Worm (Caenorhabditis elegans) whole organism, early embryonic: ENCODE measurements around the gene Y110A2AL.5.

ENCODE experiments used
- B0310.2 ChIP-seq: sonication (generic microtip); optimal IDR thresholded peaks from 2 replicates; lab custom pipeline; 2016; ENCODE audit warnings: mild to moderate bottlenecking, missing genetic modification characterization, missing compliant biosample characterization
- F13C5.2 ChIP-seq: sonication (generic microtip); optimal IDR thresholded peaks from 2 replicates; lab custom pipeline; 2017; ENCODE audit warnings: mild to moderate bottlenecking, missing genetic modification characterization, inconsistent platforms, missing compliant biosample characterization
- aly-1 ChIP-seq: sonication (generic microtip); optimal IDR thresholded peaks from 2 replicates; lab custom pipeline; 2016; ENCODE audit warnings: missing genetic modification characterization, missing compliant biosample characterization
- ama-1 ChIP-seq: fragments of 150-350 bp; optimal IDR thresholded peaks from 2 replicates; lab custom pipeline; 2014
- ceh-13 ChIP-seq: fragments of 200-800 bp; sonication (Bioruptor generic); optimal IDR thresholded peaks from 2 replicates; lab custom pipeline; 2018; ENCODE audit warnings: mild to moderate bottlenecking, missing genetic modification characterization, missing compliant biosample characterization
- ceh-36 ChIP-seq: sonication (generic microtip); optimal IDR thresholded peaks from 2 replicates; lab custom pipeline; 2016; ENCODE audit warnings: missing genetic modification characterization, inconsistent platforms, missing compliant biosample characterization
- ets-7 ChIP-seq: sonication (generic microtip); optimal IDR thresholded peaks from 2 replicates; lab custom pipeline; 2016; ENCODE audit warnings: missing genotype, missing genetic modification characterization, missing compliant biosample characterization
- flt-1 ChIP-seq: fragments of 200-800 bp; sonication (Bioruptor generic); IDR thresholded peaks from 2 replicates; pipeline ENCODE4 v1.3.6; 2022; ENCODE audit warnings: missing genetic modification characterization, missing compliant biosample characterization
- hmbx-1 ChIP-seq: sonication (generic microtip); optimal IDR thresholded peaks from 2 replicates; lab custom pipeline; 2016; ENCODE audit warnings: mild to moderate bottlenecking, missing genetic modification characterization, missing compliant biosample characterization
- hmg-4 ChIP-seq: fragments of 200-800 bp; sonication (Bioruptor generic); optimal IDR thresholded peaks from 2 replicates; lab custom pipeline; 2018; ENCODE audit warnings: mild to moderate bottlenecking, missing genetic modification characterization, missing compliant biosample characterization
- hnd-1 ChIP-seq: sonication (generic microtip); optimal IDR thresholded peaks from 2 replicates; lab custom pipeline; 2016; ENCODE audit warnings: missing genetic modification characterization, missing compliant biosample characterization
- pes-1 ChIP-seq: fragments of 200-800 bp; sonication (Bioruptor generic); IDR thresholded peaks from 2 replicates; pipeline ENCODE4 v1.3.6; 2022; ENCODE audit warnings: missing genetic modification reagents, missing genetic modification characterization, missing compliant biosample characterization
- scrt-1 ChIP-seq: fragments of 200-800 bp; sonication (Bioruptor generic); IDR thresholded peaks from 2 replicates; pipeline ENCODE4 v1.3.6; 2022; ENCODE audit warnings: missing genetic modification characterization, missing compliant biosample characterization
- sea-1 ChIP-seq: fragments of 200-800 bp; sonication (Bioruptor generic); conservative IDR thresholded peaks from 2 replicates; pipeline ENCODE4 v1.3.6; 2022; ENCODE audit warnings: missing genetic modification characterization, missing compliant biosample characterization
- tbx-11 ChIP-seq: fragments of 200-800 bp; sonication (Bioruptor generic); IDR thresholded peaks from 2 replicates; pipeline ENCODE4 v1.3.6; 2022; ENCODE audit warnings: missing genetic modification characterization, missing compliant biosample characterization
- tbx-37 ChIP-seq: fragments of 200-800 bp; sonication (Bioruptor generic); conservative IDR thresholded peaks from 2 replicates; pipeline ENCODE4 v1.3.6; 2022; ENCODE audit warnings: missing genetic modification reagents, missing genetic modification characterization, missing compliant biosample characterization
- tra-4 ChIP-seq: sonication (generic microtip); optimal IDR thresholded peaks from 2 replicates; lab custom pipeline; 2017; ENCODE audit warnings: missing genetic modification characterization, missing compliant biosample characterization

Y110A2AL.5 gene

DNA sequence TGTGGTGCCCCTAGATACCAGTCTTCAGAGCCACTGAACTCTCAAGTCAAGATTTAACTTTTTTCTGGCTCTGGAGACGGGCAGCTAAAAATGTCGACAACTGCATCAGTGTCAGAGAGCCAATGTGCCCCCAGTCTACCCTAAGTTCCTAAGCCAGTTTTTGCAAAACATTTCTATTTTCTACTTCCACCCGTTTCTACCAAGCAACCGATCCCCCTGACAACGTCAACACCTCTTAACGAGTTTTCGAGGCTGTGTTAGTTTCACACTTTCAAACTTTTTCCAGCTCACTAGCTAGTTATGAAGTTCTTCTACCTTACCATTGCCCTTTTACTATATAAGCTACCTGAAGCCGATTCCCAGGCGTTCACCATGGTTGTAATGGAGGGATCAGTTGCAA, at the start of gene Y110A2AL.5:
TSS of gene Y110A2AL.5 (plus strand) at position 301 of the 400 bp plus-strand sequence.
- no peak for TF ChIP-seq scrt-1 (GFP tag; lab: Robert Waterston, UW)
- TF ChIP-seq tbx-11 (GFP tag; lab: Robert Waterston, UW) = no peak
- TF ChIP-seq ceh-13 (GFP tag; lab: Kevin White, UChicago) = no peak
- no peak for TF ChIP-seq hmbx-1 (tag; lab: Kevin White, UChicago)
- TF ChIP-seq pes-1 = no peak
- no peak for TF ChIP-seq ama-1
- TF ChIP-seq flt-1 (GFP tag; lab: Robert Waterston, UW) = no peak
- TF ChIP-seq ceh-36 (tag; lab: Kevin White, UChicago) = no peak
- no peak for TF ChIP-seq B0310.2 (tag; lab: Kevin White, UChicago)
- no peak for TF ChIP-seq F13C5.2
- no peak for TF ChIP-seq tbx-37 (GFP tag; lab: Robert Waterston, UW)
- no peak for TF ChIP-seq hmg-4
- no peak for TF ChIP-seq hnd-1 (tag; lab: Kevin White, UChicago)
- TF ChIP-seq ets-7 = no peak
- TF ChIP-seq aly-1 (tag; lab: Kevin White, UChicago) = no peak

DNA sequence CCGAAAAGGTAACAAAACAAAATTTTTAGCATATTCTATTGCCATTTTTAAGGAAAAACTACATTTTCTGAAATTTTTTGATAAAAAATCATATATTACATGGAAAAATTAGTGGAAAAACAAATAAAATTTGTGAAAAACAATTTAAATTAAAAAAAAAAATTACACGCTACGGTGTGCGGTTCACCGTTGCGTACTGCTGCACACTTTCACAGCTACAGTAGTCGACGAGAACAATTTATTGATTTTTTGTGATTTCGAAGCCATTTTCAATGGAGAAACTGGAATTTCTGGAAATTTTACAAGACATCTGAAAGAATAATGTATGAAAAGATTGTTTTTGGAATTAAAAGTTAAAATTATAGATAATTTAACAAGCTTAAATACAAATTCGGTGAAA, 49.3 kb upstream of the Y110A2AL.5 start:
- TF ChIP-seq F13C5.2 = no peak
- TF ChIP-seq flt-1 (GFP tag; lab: Robert Waterston, UW) = no peak
- TF ChIP-seq hmg-4 = no peak
- TF ChIP-seq tbx-11 (GFP tag; lab: Robert Waterston, UW) = no peak
- no peak for TF ChIP-seq hnd-1 (tag; lab: Kevin White, UChicago)
- TF ChIP-seq ets-7 = no peak
- TF ChIP-seq aly-1 (tag; lab: Kevin White, UChicago) = no peak
- TF ChIP-seq B0310.2 (tag; lab: Kevin White, UChicago) = no peak
- no peak for TF ChIP-seq hmbx-1 (tag; lab: Kevin White, UChicago)
- no peak for TF ChIP-seq tra-4
- TF ChIP-seq sea-1 (GFP tag; lab: Robert Waterston, UW) = no peak
- no peak for TF ChIP-seq ceh-36 (tag; lab: Kevin White, UChicago)
- no peak for TF ChIP-seq tbx-37 (GFP tag; lab: Robert Waterston, UW)
- no peak for TF ChIP-seq pes-1
- no peak for TF ChIP-seq scrt-1 (GFP tag; lab: Robert Waterston, UW)
- no peak for TF ChIP-seq ceh-13 (GFP tag; lab: Kevin White, UChicago)
- TF ChIP-seq ama-1 = no peak

DNA sequence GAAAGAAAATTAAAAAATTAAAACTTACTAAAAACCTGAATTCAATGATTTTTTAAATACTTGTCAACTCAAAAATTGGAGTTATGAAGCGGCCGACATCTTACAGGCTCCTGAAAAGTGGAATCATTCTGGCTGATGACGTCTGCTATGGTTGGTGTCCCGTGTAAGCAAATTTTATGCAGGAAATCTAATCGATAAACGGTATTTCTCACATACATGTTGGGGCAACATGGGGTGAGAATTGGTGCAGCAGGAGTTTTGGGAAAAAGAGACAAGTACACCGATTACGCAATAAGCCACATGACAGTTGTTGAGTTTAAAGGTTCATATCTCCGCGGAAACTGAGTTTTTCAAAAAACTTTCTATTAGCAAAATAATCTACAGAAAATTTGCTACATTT, 48.9 kb upstream of the Y110A2AL.5 start, which contains the start of gene K12H6.2:
TSS of gene K12H6.2 (minus strand) at position 101 of the 400 bp plus-strand sequence.
- TF ChIP-seq pes-1 (no peak), B0310.2 (tag; lab: Kevin White, UChicago) (no peak), tbx-11 (GFP tag; lab: Robert Waterston, UW) (no peak), F13C5.2 (no peak), hnd-1 (tag; lab: Kevin White, UChicago) (no peak), tra-4 (no peak), hmbx-1 (tag; lab: Kevin White, UChicago) (no peak), flt-1 (GFP tag; lab: Robert Waterston, UW) (no peak), scrt-1 (GFP tag; lab: Robert Waterston, UW) (no peak), aly-1 (tag; lab: Kevin White, UChicago) (no peak), hmg-4 (no peak), tbx-37 (GFP tag; lab: Robert Waterston, UW) (no peak), sea-1 (GFP tag; lab: Robert Waterston, UW) (no peak), ceh-36 (tag; lab: Kevin White, UChicago) (no peak), ets-7 (no peak)

DNA sequence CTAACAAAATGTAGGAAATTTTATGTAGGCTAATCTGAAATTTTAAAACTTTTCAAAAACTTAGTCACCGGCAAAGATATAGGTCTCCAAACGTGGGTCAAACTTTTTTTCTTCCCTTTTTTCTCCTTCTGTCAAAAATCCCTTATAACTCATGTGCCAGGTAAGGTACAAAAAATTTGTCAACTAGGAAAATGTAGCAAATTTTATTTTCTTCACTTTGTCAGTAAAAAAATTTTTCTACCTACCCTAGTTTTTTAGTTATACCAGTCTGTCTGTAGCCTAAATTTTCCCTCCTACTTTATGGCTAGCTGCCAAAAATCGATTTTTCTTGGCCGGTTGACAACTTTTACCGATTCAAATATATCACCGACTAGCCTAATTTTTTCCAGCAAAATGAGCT, 47.7 kb upstream of the Y110A2AL.5 start, which contains the start of gene set-13:
TSS of gene set-13 (plus strand) at position 301 of the 400 bp plus-strand sequence.
- TF ChIP-seq ama-1 (no peak), hmg-4 (no peak), ceh-36 (tag; lab: Kevin White, UChicago) (no peak), B0310.2 (tag; lab: Kevin White, UChicago) (no peak), hmbx-1 (tag; lab: Kevin White, UChicago) (no peak), pes-1 (no peak), tra-4 (no peak), ceh-13 (GFP tag; lab: Kevin White, UChicago) (no peak)

DNA sequence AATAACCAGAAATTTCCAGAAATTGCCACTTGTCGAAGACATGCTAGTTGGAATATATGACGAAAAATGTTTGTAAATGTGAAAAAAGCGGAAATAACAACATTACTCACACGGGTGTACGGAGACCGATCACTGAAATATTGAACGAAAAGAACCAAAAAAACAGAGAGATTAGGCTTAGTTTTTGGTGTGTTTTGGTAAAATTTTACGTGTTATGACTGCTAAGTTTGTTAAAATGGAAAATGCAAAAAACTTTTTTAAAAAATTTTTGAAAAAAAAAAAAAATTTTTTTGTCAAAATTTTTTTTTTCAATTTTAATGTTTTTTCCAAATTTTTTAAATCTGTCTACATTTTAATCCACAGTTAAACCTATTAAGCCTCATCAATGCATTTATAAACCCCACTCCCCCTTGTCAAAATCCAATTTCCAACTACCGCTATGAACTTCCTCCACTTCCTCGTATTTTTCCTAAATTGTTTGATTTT, 41.9 kb upstream of the Y110A2AL.5 start, which contains the start of the genes fut-4 and K12H6.10:
TSS of gene fut-4 (minus strand) at position 101 of the 486 bp plus-strand sequence.
TSS of gene K12H6.10 (plus strand) at position 436 of the 486 bp plus-strand sequence.
- no peak for TF ChIP-seq scrt-1 (GFP tag; lab: Robert Waterston, UW)
- no peak for TF ChIP-seq hmg-4
- TF ChIP-seq F13C5.2 = no peak
- TF ChIP-seq ceh-36 (tag; lab: Kevin White, UChicago) = no peak
- no peak for TF ChIP-seq B0310.2 (tag; lab: Kevin White, UChicago)
- no peak for TF ChIP-seq hmbx-1 (tag; lab: Kevin White, UChicago)
- no peak for TF ChIP-seq aly-1 (tag; lab: Kevin White, UChicago)
- TF ChIP-seq tra-4 = no peak
- TF ChIP-seq flt-1 (GFP tag; lab: Robert Waterston, UW) = no peak
- TF ChIP-seq tbx-37 (GFP tag; lab: Robert Waterston, UW) = no peak
- TF ChIP-seq pes-1 = no peak
- no peak for TF ChIP-seq ets-7
- TF ChIP-seq hnd-1 (tag; lab: Kevin White, UChicago) = no peak
- no peak for TF ChIP-seq ama-1

DNA sequence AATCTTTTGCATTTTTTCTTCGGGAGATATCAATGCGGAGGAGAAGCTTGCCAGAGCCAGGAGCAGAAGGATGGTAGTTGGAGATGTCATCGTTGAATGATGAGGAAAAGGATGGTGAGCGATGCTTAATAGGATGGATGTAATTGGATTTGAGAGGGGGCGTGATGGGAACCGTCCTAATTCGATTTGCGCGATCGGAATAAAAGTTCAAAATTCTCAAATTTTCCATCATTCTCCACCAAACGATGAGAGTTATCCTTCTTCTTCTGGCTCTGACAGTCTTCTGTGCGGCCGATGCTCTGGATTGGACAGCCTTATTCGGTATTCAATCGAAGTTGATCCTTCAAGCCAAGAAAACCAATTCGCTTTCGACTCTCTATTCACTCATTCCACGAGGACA, 40.2 kb upstream of the Y110A2AL.5 start, which contains the start of the genes K12H6.4 and K12H6.9:
TSS of gene K12H6.4 (minus strand) at position 101 of the 400 bp plus-strand sequence.
TSS of gene K12H6.9 (plus strand) at position 236 of the 400 bp plus-strand sequence.
- TF ChIP-seq sea-1 (GFP tag; lab: Robert Waterston, UW) (no peak), ets-7 (no peak), hmg-4 (no peak), tbx-37 (GFP tag; lab: Robert Waterston, UW) (no peak), scrt-1 (GFP tag; lab: Robert Waterston, UW) (no peak), B0310.2 (tag; lab: Kevin White, UChicago) (no peak), tra-4 (no peak), flt-1 (GFP tag; lab: Robert Waterston, UW) (no peak), aly-1 (tag; lab: Kevin White, UChicago) (no peak), F13C5.2 (no peak), ceh-36 (tag; lab: Kevin White, UChicago) (no peak), ama-1 (no peak), hnd-1 (tag; lab: Kevin White, UChicago) (no peak)

DNA sequence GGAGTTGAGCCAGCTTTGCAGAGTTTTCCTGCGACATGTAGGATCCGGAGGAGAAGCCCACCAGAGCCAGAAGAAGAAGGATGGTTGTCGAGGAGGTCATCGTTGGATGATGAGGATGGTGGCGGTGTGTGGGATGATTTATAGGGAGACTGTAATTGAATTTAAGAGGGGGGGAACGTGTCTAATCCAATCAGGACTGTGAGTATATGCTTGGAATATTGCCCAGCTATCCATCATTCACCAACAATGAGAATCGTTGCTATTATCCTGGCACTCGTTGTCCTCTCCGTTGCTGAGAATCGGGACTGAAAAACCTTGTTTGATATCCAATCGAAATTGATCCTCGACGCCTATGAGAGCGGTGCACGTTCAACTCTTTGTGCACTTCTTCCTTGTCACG, 38.3 kb upstream of the Y110A2AL.5 start, which contains the start of gene K12H6.5:
TSS of gene K12H6.5 (minus strand) at position 101 of the 400 bp plus-strand sequence.
- TF ChIP-seq ceh-36 (tag; lab: Kevin White, UChicago) (no peak), tra-4 (no peak), ets-7 (no peak), tbx-37 (GFP tag; lab: Robert Waterston, UW) (no peak), sea-1 (GFP tag; lab: Robert Waterston, UW) (no peak), flt-1 (GFP tag; lab: Robert Waterston, UW) (no peak), F13C5.2 (no peak), B0310.2 (tag; lab: Kevin White, UChicago) (no peak), scrt-1 (GFP tag; lab: Robert Waterston, UW) (no peak), ama-1 (no peak), tbx-11 (GFP tag; lab: Robert Waterston, UW) (no peak), hmbx-1 (tag; lab: Kevin White, UChicago) (no peak), ceh-13 (GFP tag; lab: Kevin White, UChicago) (no peak), aly-1 (tag; lab: Kevin White, UChicago) (no peak), hmg-4 (no peak), hnd-1 (tag; lab: Kevin White, UChicago) (no peak), pes-1 (no peak)
